Fruit fly (Drosophila melanogaster) whole organism, pupa: ENCODE results near the gene CG33523.

Source experiments
- CG13204 ChIP-seq: fragments of 200-800 bp; sonication (Bioruptor generic); optimal IDR thresholded peaks from 2 replicates; lab custom pipeline; 2018; ENCODE audit warnings: missing biosample characterization, mild to moderate bottlenecking, missing genetic modification characterization, moderate library complexity
- CG14655 ChIP-seq: fragments of 200-800 bp; sonication (Bioruptor generic); optimal IDR thresholded peaks from 3 replicates; lab custom pipeline; 2017; ENCODE audit warnings: mild to moderate bottlenecking, missing biosample characterization, missing genetic modification reagents, missing genetic modification characterization
- CG17806 ChIP-seq: fragments of 200-800 bp; sonication (Bioruptor generic); optimal IDR thresholded peaks from 2 replicates; lab custom pipeline; 2018; ENCODE audit warnings: missing biosample characterization, mild to moderate bottlenecking, missing genetic modification characterization, moderate library complexity
- CG34367 ChIP-seq: fragments of 200-800 bp; sonication (Bioruptor generic); optimal IDR thresholded peaks from 2 replicates; lab custom pipeline; 2018; ENCODE audit warnings: missing biosample characterization, mild to moderate bottlenecking, missing genetic modification characterization
- CG8159 ChIP-seq: fragments of 200-800 bp; sonication (Bioruptor generic); optimal IDR thresholded peaks from 3 replicates; lab custom pipeline; 2018; ENCODE audit warnings: missing biosample characterization, mild to moderate bottlenecking, missing genetic modification characterization, moderate library complexity
- CG8301 ChIP-seq: fragments of 200-800 bp; sonication (Bioruptor generic); optimal IDR thresholded peaks from 2 replicates; lab custom pipeline; 2018; ENCODE audit warnings: missing biosample characterization, mild to moderate bottlenecking, missing genetic modification characterization
- D1 ChIP-seq: fragments of 200-800 bp; sonication (Bioruptor generic); optimal IDR thresholded peaks from 2 replicates; lab custom pipeline; 2018; ENCODE audit warnings: missing biosample characterization, mild to moderate bottlenecking, missing genetic modification characterization, moderate library complexity
- EcR ChIP-seq: fragments of 200-800 bp; sonication (Bioruptor generic); optimal IDR thresholded peaks from 3 replicates; lab custom pipeline; 2019; ENCODE audit warnings: missing biosample characterization, missing genetic modification characterization, mild to moderate bottlenecking, moderate library complexity, missing genetic modification reagents
- Ets98B ChIP-seq: fragments of 200-800 bp; sonication (Bioruptor generic); IDR thresholded peaks from 2 replicates; pipeline ENCODE4 v1.3.6; 2022; ENCODE audit warnings: missing biosample characterization, missing genetic modification characterization
- gl ChIP-seq: fragments of 200-800 bp; sonication (Bioruptor generic); optimal IDR thresholded peaks from 2 replicates; lab custom pipeline; 2018; ENCODE audit warnings: missing biosample characterization, mild to moderate bottlenecking, missing genetic modification characterization

DNA sequence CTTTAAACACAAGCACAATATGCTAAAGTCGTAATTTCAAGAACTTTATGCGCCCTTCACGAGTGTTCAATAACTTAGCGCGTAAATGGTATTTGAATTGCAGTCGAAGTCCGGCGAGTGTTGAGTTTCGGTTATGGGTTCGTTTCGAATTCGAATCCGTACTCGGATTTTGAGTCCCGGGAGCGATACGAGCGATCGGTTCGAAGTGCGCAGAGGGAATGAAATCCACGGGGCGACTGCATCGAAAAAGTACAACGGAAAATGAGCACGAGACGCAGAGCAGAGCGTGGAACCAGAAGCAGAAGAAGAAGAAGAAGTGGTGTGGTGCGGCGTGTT, 52.1 kb downstream of the CG33523 start, which contains the start of gene CG10479:
- TF ChIP-seq EcR (GFP tag; lab: Kevin White, UChicago) (no peak), gl (tag; lab: Kevin White, UChicago) (no peak), CG13204 (GFP tag; lab: Kevin White, UChicago) (no peak), CG8301 (no peak), Ets98B (GFP tag; lab: Robert Waterston, UW) (no peak), CG34367 (tag; lab: Kevin White, UChicago) (no peak), CG8159 (no peak), D1 (tag; lab: Kevin White, UChicago) (no peak), CG17806 (tag; lab: Kevin White, UChicago) (no peak), CG14655 (no peak)
